Fruit fly (Drosophila melanogaster) whole organism, wandering third instar larva: ENCODE data around the gene CG1910.

Experiments used
- Abd-B ChIP-seq: fragments of >200 bp; optimal IDR thresholded peaks from 2 replicates; lab custom pipeline; 2017; ENCODE audit warnings: missing biosample characterization, missing genetic modification characterization
- CG32264 ChIP-seq: fragments of 200-800 bp; sonication (Bioruptor generic); optimal IDR thresholded peaks from 2 replicates; lab custom pipeline; 2016; ENCODE audit warnings: missing biosample characterization, missing genetic modification characterization
- CG9705 ChIP-seq: fragments of 200-800 bp; sonication (Bioruptor generic); optimal IDR thresholded peaks from 2 replicates; lab custom pipeline; 2018; ENCODE audit warnings: missing biosample characterization, mild to moderate bottlenecking, missing genetic modification characterization
- CrebA ChIP-seq: fragments of 200-800 bp; sonication (Bioruptor generic); optimal IDR thresholded peaks from 2 replicates; lab custom pipeline; 2016; ENCODE audit warnings: missing biosample characterization, mild to moderate bottlenecking, missing genetic modification characterization, borderline replicate concordance
- Dfd ChIP-seq: fragments of >200 bp; optimal IDR thresholded peaks from 2 replicates; lab custom pipeline; 2017; ENCODE audit warnings: missing biosample characterization, missing genetic modification characterization
- HLH106 ChIP-seq: fragments of 200-800 bp; optimal IDR thresholded peaks from 3 replicates; lab custom pipeline; 2019; ENCODE audit warnings: missing biosample characterization, mild to moderate bottlenecking, missing genetic modification characterization, moderate library complexity
- Hnf4 ChIP-seq: fragments of 200-800 bp; sonication (Bioruptor generic); optimal IDR thresholded peaks from 2 replicates; lab custom pipeline; 2016; ENCODE audit warnings: missing biosample characterization, mild to moderate bottlenecking, missing genetic modification characterization
- Hr83 ChIP-seq: fragments of 200-300 bp; sonication (Bioruptor generic); optimal IDR thresholded peaks from 2 replicates; lab custom pipeline; 2016; ENCODE audit warnings: missing biosample characterization, mild to moderate bottlenecking, missing genetic modification characterization, moderate library complexity; ENCODE audit not compliant: poor library complexity, severe bottlenecking
- Jra ChIP-seq: sonication (Bioruptor generic); optimal IDR thresholded peaks from 2 replicates; lab custom pipeline; 2016; ENCODE audit warnings: missing biosample characterization, missing genetic modification characterization
- Mio ChIP-seq: sonication (Bioruptor generic); optimal IDR thresholded peaks from 2 replicates; lab custom pipeline; 2016; ENCODE audit warnings: missing biosample characterization, missing genetic modification characterization
- Myc ChIP-seq: fragments of >200 bp; optimal IDR thresholded peaks from 2 replicates; lab custom pipeline; 2017
- N ChIP-seq: fragments of >200 bp; optimal IDR thresholded peaks from 2 replicates; lab custom pipeline; 2018; ENCODE audit warnings: missing biosample characterization, missing external identifiers, missing genetic modification characterization
- Rel ChIP-seq, 2 experiments: fragments of 200-800 bp; sonication (Bioruptor generic) in 1 of 2; optimal IDR thresholded peaks; 2 replicates in 1 of 2; 3 replicates in 1 of 2; lab custom pipeline; 2016 to 2019; ENCODE audit warnings: mild to moderate bottlenecking in 2 of 2, missing biosample characterization in 2 of 2, missing genetic modification characterization in 2 of 2, moderate library complexity in 1 of 2
- Sp1 ChIP-seq: fragments of 200-800 bp; sonication (Bioruptor generic); optimal IDR thresholded peaks from 3 replicates; lab custom pipeline; 2019; ENCODE audit warnings: missing biosample characterization, mild to moderate bottlenecking, missing genetic modification characterization, moderate library complexity
- br ChIP-seq: fragments of 200-800 bp; sonication (Bioruptor generic); optimal IDR thresholded peaks from 2 replicates; lab custom pipeline; 2016; ENCODE audit warnings: missing biosample characterization, missing genetic modification characterization
- brk ChIP-seq: fragments of 200-800 bp; sonication (Bioruptor generic); optimal IDR thresholded peaks from 2 replicates; lab custom pipeline; 2016; ENCODE audit warnings: missing biosample characterization, mild to moderate bottlenecking, missing genetic modification characterization
- dl ChIP-seq, 2 experiments: fragments of 175-275, 200-275 bp in 1 of 2; fragments of 200-275 bp in 1 of 2; sonication (Bioruptor generic); optimal IDR thresholded peaks; lab custom pipeline; 2018; ENCODE audit warnings: mild to moderate bottlenecking in 2 of 2, missing biosample characterization in 2 of 2, missing genetic modification characterization in 2 of 2, moderate library complexity in 2 of 2; ENCODE audit not compliant: partially characterized antibody in 2 of 2, insufficient read depth in 1 of 2
- dmrt93B ChIP-seq: fragments of 200-800 bp; sonication (Bioruptor generic); optimal IDR thresholded peaks from 2 replicates; lab custom pipeline; 2018; ENCODE audit warnings: missing biosample characterization, mild to moderate bottlenecking, missing genetic modification characterization
- dsf ChIP-seq: sonication (Bioruptor generic); optimal IDR thresholded peaks from 2 replicates; lab custom pipeline; 2016; ENCODE audit warnings: missing biosample characterization, missing genetic modification characterization, borderline replicate concordance
- ey ChIP-seq: fragments of 200-800 bp; sonication (Bioruptor generic); optimal IDR thresholded peaks from 2 replicates; lab custom pipeline; 2016; ENCODE audit warnings: missing biosample characterization, missing genetic modification characterization
- foxo ChIP-seq, 2 experiments: fragments of 200-800 bp; sonication (Bioruptor generic); optimal IDR thresholded peaks; 2 replicates in 1 of 2; 3 replicates in 1 of 2; lab custom pipeline; 2016 to 2017; ENCODE audit warnings: missing biosample characterization in 2 of 2, missing genetic modification characterization in 2 of 2
- fru ChIP-seq: fragments of 200-800 bp; sonication (Bioruptor generic); optimal IDR thresholded peaks from 3 replicates; lab custom pipeline; 2016; ENCODE audit warnings: missing biosample characterization, mild to moderate bottlenecking, missing genetic modification characterization
- h ChIP-seq: fragments of 200-800 bp; sonication (Bioruptor generic); optimal IDR thresholded peaks from 3 replicates; lab custom pipeline; 2016; ENCODE audit warnings: missing biosample characterization, mild to moderate bottlenecking, missing genetic modification characterization
- lola ChIP-seq: fragments of >200 bp; optimal IDR thresholded peaks from 2 replicates; lab custom pipeline; 2017; ENCODE audit warnings: missing biosample characterization, missing genetic modification characterization
- pan ChIP-seq: fragments of >200 bp; optimal IDR thresholded peaks from 2 replicates; lab custom pipeline; 2017
- psq ChIP-seq: fragments of 200-800 bp; sonication (Bioruptor generic); optimal IDR thresholded peaks from 3 replicates; lab custom pipeline; 2017; ENCODE audit warnings: missing biosample characterization, mild to moderate bottlenecking, missing genetic modification characterization, moderate library complexity
- rgr ChIP-seq: fragments of 200-800 bp; sonication (Bioruptor generic); optimal IDR thresholded peaks from 3 replicates; lab custom pipeline; 2016; ENCODE audit warnings: missing biosample characterization, mild to moderate bottlenecking, missing genetic modification characterization
- sage ChIP-seq: fragments of 200-800 bp; sonication (Bioruptor generic); optimal IDR thresholded peaks from 2 replicates; lab custom pipeline; 2016; ENCODE audit warnings: missing biosample characterization, mild to moderate bottlenecking, missing genetic modification characterization
- tai ChIP-seq: sonication (Bioruptor generic); optimal IDR thresholded peaks from 2 replicates; lab custom pipeline; 2016; ENCODE audit warnings: missing biosample characterization, missing genetic modification characterization
- usp ChIP-seq: fragments of >200 bp; optimal IDR thresholded peaks from 2 replicates; lab custom pipeline; 2017; ENCODE audit warnings: missing biosample characterization, missing genetic modification characterization
- woc ChIP-seq: sonication (Bioruptor generic); optimal IDR thresholded peaks from 2 replicates; lab custom pipeline; 2016; ENCODE audit warnings: missing biosample characterization, mild to moderate bottlenecking, missing genetic modification characterization

Gene CG1910

DNA sequence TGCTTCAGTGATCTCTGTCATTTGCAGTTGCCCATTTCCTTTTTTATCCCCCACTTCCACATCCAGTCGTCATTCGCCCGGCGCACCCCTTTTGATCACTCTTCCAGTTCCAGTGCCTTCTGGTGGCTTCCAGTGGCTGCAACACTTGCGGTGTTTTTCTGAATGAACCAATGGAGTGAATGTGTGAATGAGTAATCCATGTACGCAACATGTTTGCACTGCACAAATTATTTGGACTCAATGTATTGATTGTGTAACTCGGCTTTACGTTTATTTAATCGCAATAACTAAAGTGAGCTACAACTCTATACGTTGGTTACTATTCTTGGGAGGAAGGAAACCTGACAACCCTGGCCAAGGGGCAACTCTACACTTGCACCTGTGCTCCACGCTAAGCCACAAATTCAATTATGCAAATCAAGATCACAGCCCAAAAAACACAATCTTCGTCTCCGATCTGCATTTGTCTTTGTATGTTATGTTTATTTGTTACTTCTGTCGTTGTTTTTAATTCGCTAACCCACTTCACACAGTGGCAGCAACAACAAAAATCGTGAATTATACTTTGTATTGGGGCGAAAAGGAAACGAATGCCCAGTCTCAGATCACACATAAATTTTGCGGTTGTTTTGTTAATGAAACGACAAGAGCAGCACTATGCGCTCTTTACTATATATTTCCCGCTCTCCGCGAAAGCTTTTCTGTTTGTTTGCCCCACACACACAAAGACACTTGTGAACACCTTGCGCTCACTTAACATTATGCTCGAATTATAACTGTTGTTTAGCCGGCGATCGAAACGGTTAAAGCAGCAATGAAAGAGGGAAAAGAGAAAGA lies 32.3 kb upstream of the CG1910 start:
- TF ChIP-seq Rel (GFP tag; optimal IDR thresholded peaks at IDR 0.05; lab: Kevin White, UChicago) (no peak), Rel (tag; optimal IDR thresholded peaks at IDR 0.05; lab: Kevin White, UChicago) (no peak), Abd-B (no peak), fru (GFP tag; lab: Kevin White, UChicago) (no peak), psq (GFP tag; lab: Kevin White, UChicago) (no peak), foxo (GFP tag; optimal IDR thresholded peaks at IDR 0.05; lab: Kevin White, UChicago) (no peak), tai (GFP tag; lab: Kevin White, UChicago) (no peak), N (GFP tag; lab: Kevin White, UChicago) (no peak), Dfd (GFP tag; lab: Kevin White, UChicago) (no peak), ey (GFP tag; lab: Kevin White, UChicago) (no peak), dsf (GFP tag; lab: Kevin White, UChicago) (no peak), CG32264 (no peak), h (no peak), Jra (GFP tag; lab: Kevin White, UChicago) (no peak), woc (GFP tag; lab: Kevin White, UChicago) (no peak), pan (no peak), HLH106 (tag; lab: Kevin White, UChicago) (no peak), sage (GFP tag; lab: Kevin White, UChicago) (no peak), br (no peak)

DNA sequence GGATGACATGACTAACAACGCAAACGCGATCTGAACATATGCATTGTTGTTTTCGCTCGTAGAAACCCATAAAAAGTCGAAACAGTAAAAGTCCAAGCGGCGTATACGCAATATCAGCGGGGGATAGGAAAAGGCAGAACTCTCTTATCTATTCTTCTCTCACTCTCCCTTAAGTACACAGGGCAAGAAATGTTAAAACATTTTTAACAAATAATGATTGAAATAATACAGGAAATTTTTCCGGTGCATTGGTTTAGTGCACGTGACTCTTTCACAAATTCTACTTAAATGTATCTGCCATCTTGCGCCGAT lies 31.8 kb upstream of the CG1910 start:
- TF ChIP-seq Hnf4 (GFP tag; lab: Kevin White, UChicago) = no peak
- TF ChIP-seq ey (GFP tag; lab: Kevin White, UChicago) = no peak
- no peak for TF ChIP-seq CrebA (GFP tag; lab: Kevin White, UChicago)
- TF ChIP-seq Myc (lab: Kevin White, UChicago) = no peak
- peak; percentile 17 for TF ChIP-seq fru (GFP tag; lab: Kevin White, UChicago)
- no peak for TF ChIP-seq Mio (GFP tag; lab: Kevin White, UChicago)
- no peak for TF ChIP-seq Hr83 (GFP tag; lab: Kevin White, UChicago)
- TF ChIP-seq Sp1 (GFP tag; lab: Kevin White, UChicago) = no peak
- TF ChIP-seq h = peak; percentile 9

DNA sequence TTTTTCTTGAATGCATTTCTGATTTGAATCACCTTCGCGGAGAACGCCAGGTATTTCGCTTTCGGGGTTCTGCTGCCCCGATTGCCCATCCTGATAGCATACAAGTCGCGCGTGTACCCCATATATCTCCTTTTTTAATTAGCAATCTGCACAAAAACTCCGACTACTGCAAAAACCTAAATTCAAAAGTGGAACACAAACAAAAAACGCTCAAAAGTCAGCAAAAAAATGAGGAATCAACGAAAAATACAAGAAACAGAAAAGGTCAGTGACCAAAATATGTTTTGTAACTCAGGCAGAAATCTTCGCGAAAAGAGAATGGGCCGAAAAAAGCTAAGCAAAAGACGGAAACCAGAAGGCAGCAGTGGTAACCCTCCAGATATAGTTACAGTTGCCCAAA lies 31.2 kb upstream of the CG1910 start:
- no peak for TF ChIP-seq Hnf4 (GFP tag; lab: Kevin White, UChicago)
- no peak for TF ChIP-seq brk (GFP tag; lab: Kevin White, UChicago)
- no peak for TF ChIP-seq dmrt93B
- no peak for TF ChIP-seq ey (GFP tag; lab: Kevin White, UChicago)
- no peak for TF ChIP-seq Hr83 (GFP tag; lab: Kevin White, UChicago)
- TF ChIP-seq CG9705 = no peak
- TF ChIP-seq dl (GFP tag; optimal IDR thresholded peaks at IDR 0.05; lab: Kevin White, UChicago; ENCODE audit: insufficient read depth in 1 of 2, partially characterized antibody in 2 of 2) = no peak
- TF ChIP-seq rgr (GFP tag; lab: Kevin White, UChicago) = no peak
- TF ChIP-seq Sp1 (GFP tag; lab: Kevin White, UChicago) = no peak
- no peak for TF ChIP-seq Abd-B
- TF ChIP-seq HLH106 (tag; lab: Kevin White, UChicago) = no peak
- TF ChIP-seq N (GFP tag; lab: Kevin White, UChicago) = no peak
- TF ChIP-seq usp (GFP tag; lab: Kevin White, UChicago) = no peak
- no peak for TF ChIP-seq dsf (GFP tag; lab: Kevin White, UChicago)
- no peak for TF ChIP-seq Dfd (GFP tag; lab: Kevin White, UChicago)
- no peak for TF ChIP-seq fru (GFP tag; lab: Kevin White, UChicago)
- TF ChIP-seq lola (GFP tag; lab: Kevin White, UChicago) = no peak
- no peak for TF ChIP-seq tai (GFP tag; lab: Kevin White, UChicago)
